Worm (Caenorhabditis elegans): ENCODE measurements around the gene T24C2.5.

T24C2.5 gene

ce11 chrX:14489945-14490344 is 44.3 kb upstream of the T24C2.5 start, which contains the start of gene his-24 (continued):
- TF ChIP-seq unc-55 (GFP tag; optimal IDR thresholded peaks at IDR 0.05) (peak; percentile 75), K02D7.2 (tag; optimal IDR thresholded peaks at IDR 0.05) (no peak), madf-2 (tag; optimal IDR thresholded peaks at IDR 0.05) (no peak), pat-9 (tag; optimal IDR thresholded peaks at IDR 0.05) (no peak), pros-1 (tag; optimal IDR thresholded peaks at IDR 0.05) (peak; percentile 6), ceh-48 (tag; optimal IDR thresholded peaks at IDR 0.05) (no peak), elt-2 (tag; optimal IDR thresholded peaks at IDR 0.05) (peak; percentile 28), nhr-232 (tag; optimal IDR thresholded peaks at IDR 0.05) (no peak), unc-86 (tag; optimal IDR thresholded peaks at IDR 0.05) (no peak), sox-4 (tag; optimal IDR thresholded peaks at IDR 0.05) (no peak), ceh-14 (tag; optimal IDR thresholded peaks at IDR 0.05) (no peak), ets-4 (tag; optimal IDR thresholded peaks at IDR 0.05) (no peak), tbx-2 (tag; optimal IDR thresholded peaks at IDR 0.05) (peak; percentile 43), ahr-1 (tag; optimal IDR thresholded peaks at IDR 0.05) (no peak), sox-2 (GFP tag; IDR thresholded peaks at IDR 0.05) (no peak), ceh-18 (tag; optimal IDR thresholded peaks at IDR 0.05) (peak; percentile 63), ama-1 (optimal IDR thresholded peaks at IDR 0.05) (peak; percentile 67), ceh-6 (GFP tag; optimal IDR thresholded peaks at IDR 0.05) (no peak), C38D4.7 (GFP tag; optimal IDR thresholded peaks at IDR 0.05) (no peak), gmeb-2 (tag; optimal IDR thresholded peaks at IDR 0.05) (no peak), ttx-3 (tag; optimal IDR thresholded peaks at IDR 0.05) (no peak), C08G9.2 (tag; optimal IDR thresholded peaks at IDR 0.05) (no peak), elt-4 (tag; optimal IDR thresholded peaks at IDR 0.05) (no peak), ceh-31 (tag; optimal IDR thresholded peaks at IDR 0.05) (peak; percentile 45), che-1 (tag; optimal IDR thresholded peaks at IDR 0.05) (no peak), unc-3 (GFP tag; conservative IDR thresholded peaks at IDR 0.05) (no peak), unc-3 (tag; optimal IDR thresholded peaks at IDR 0.05) (no peak), pax-1 (tag; optimal IDR thresholded peaks at IDR 0.05) (no peak), ceh-9 (tag; optimal IDR thresholded peaks at IDR 0.05) (no peak), K09A11.1 (tag; optimal IDR thresholded peaks at IDR 0.05; ENCODE audit: insufficient read depth) (no peak), hlh-15 (tag; optimal IDR thresholded peaks at IDR 0.05) (no peak), F13H6.1 (tag; optimal IDR thresholded peaks at IDR 0.05) (no peak), syd-9 (tag; optimal IDR thresholded peaks at IDR 0.05) (no peak), Y22D7AL.16 (tag; optimal IDR thresholded peaks at IDR 0.05) (no peak), ztf-16 (tag; optimal IDR thresholded peaks at IDR 0.05) (no peak), hlh-8 (tag; optimal IDR thresholded peaks at IDR 0.05) (no peak), ceh-45 (GFP tag; IDR thresholded peaks at IDR 0.05) (0 out of 2 replicates have a peak, but pooled peaks have one; percentile 48), unc-42 (tag; optimal IDR thresholded peaks at IDR 0.05) (peak; percentile 20), ref-2 (tag; optimal IDR thresholded peaks at IDR 0.05) (peak; percentile 73)

ce11 chrX:14490486-14490885 is 43.7 kb upstream of the T24C2.5 start:
- TF ChIP-seq pha-2 (tag; optimal IDR thresholded peaks at IDR 0.05) (no peak), elt-4 (tag; optimal IDR thresholded peaks at IDR 0.05) (peak; percentile 49)

DNA sequence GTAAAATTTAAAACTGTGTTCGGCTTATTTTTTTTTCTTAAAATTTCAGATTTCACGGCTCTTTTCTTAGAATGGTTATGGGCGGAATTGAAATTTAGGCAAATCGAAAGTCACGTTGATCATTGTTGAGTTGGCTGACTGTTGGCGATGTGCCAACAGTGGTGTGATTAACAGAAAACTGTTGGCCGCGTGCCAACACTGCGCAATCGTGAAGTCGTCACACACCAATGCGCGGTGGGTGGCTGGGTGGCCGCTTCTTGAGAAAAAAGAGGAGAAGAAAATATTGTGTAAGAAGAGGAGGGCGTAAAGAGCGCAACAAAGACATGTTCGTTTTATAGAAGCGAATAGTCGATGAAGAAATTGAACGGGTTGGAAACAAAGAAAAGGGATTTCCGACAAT is 43.1 kb upstream of the T24C2.5 start:
- TF ChIP-seq unc-3 (GFP tag; conservative IDR thresholded peaks at IDR 0.05), result no peak
- TF ChIP-seq unc-3 (tag; optimal IDR thresholded peaks at IDR 0.05), result no peak
- no peak for TF ChIP-seq C08G9.2 (tag; optimal IDR thresholded peaks at IDR 0.05)
- TF ChIP-seq eyg-1 (tag; optimal IDR thresholded peaks at IDR 0.05), result no peak
- no peak for TF ChIP-seq ceh-22 (tag; optimal IDR thresholded peaks at IDR 0.05)
- TF ChIP-seq gmeb-2 (tag; optimal IDR thresholded peaks at IDR 0.05), result no peak
- TF ChIP-seq lim-6 (tag; optimal IDR thresholded peaks at IDR 0.05), result no peak
- no peak for TF ChIP-seq nhr-11 (tag; optimal IDR thresholded peaks at IDR 0.05)
- no peak for TF ChIP-seq hlh-8 (tag; optimal IDR thresholded peaks at IDR 0.05)
- TF ChIP-seq unc-55 (GFP tag; optimal IDR thresholded peaks at IDR 0.05), result no peak
- TF ChIP-seq sox-4 (tag; optimal IDR thresholded peaks at IDR 0.05), result no peak
- no peak for TF ChIP-seq tbx-7 (tag; optimal IDR thresholded peaks at IDR 0.05)
- TF ChIP-seq pax-1 (tag; optimal IDR thresholded peaks at IDR 0.05), result no peak
- no peak for TF ChIP-seq hlh-30 (tag; optimal IDR thresholded peaks at IDR 0.05; ENCODE audit: insufficient read depth)
- TF ChIP-seq ceh-6 (GFP tag; optimal IDR thresholded peaks at IDR 0.05), result no peak
- no peak for TF ChIP-seq rnt-1 (tag; optimal IDR thresholded peaks at IDR 0.05)
- no peak for TF ChIP-seq ceh-30 (tag; optimal IDR thresholded peaks at IDR 0.05)
- no peak for TF ChIP-seq fax-1 (tag; optimal IDR thresholded peaks at IDR 0.05)
- TF ChIP-seq zip-5 (tag; optimal IDR thresholded peaks at IDR 0.05), result no peak
- TF ChIP-seq npax-4 (tag; optimal IDR thresholded peaks at IDR 0.05), result no peak
- TF ChIP-seq fkh-10 (GFP tag; optimal IDR thresholded peaks at IDR 0.05), result no peak
- TF ChIP-seq madf-2 (tag; optimal IDR thresholded peaks at IDR 0.05), result no peak
- TF ChIP-seq pha-4 (tag; optimal IDR thresholded peaks at IDR 0.05), result no peak
